Worm (Caenorhabditis elegans) whole organism, L2 larva: Measurements from ENCODE around the gene fmo-4.

Experiments used
- blmp-1 ChIP-seq: sonication (generic microtip); optimal IDR thresholded peaks from 2 replicates; lab custom pipeline; 2017; ENCODE audit warnings: missing genetic modification characterization, mild to moderate bottlenecking, missing compliant biosample characterization, antibody characterized with exemption, moderate library complexity; ENCODE audit not compliant: insufficient read depth
- ceh-82 ChIP-seq: fragments of 150-350 bp; optimal IDR thresholded peaks from 2 replicates; lab custom pipeline; 2014; ENCODE audit warnings: missing biosample characterization, missing genetic modification characterization
- egl-27 ChIP-seq: sonication (generic microtip); optimal IDR thresholded peaks from 3 replicates; lab custom pipeline; 2017; ENCODE audit warnings: missing biosample characterization, missing genetic modification reagents, missing genetic modification characterization
- elt-1 ChIP-seq: fragments of 150-350 bp; optimal IDR thresholded peaks from 2 replicates; lab custom pipeline; 2014; ENCODE audit warnings: missing biosample characterization, missing genetic modification characterization
- lin-39 ChIP-seq: fragments of 150-350 bp; optimal IDR thresholded peaks from 2 replicates; lab custom pipeline; 2014; ENCODE audit warnings: missing biosample characterization, missing genetic modification reagents, missing genetic modification characterization
- lsy-2 ChIP-seq, 2 experiments: fragments of 150-350 bp in 1 of 2; sonication (generic microtip) in 1 of 2; optimal IDR thresholded peaks; 2 replicates each; lab custom pipeline; 2014 to 2017; ENCODE audit warnings: missing biosample characterization in 2 of 2, missing genetic modification characterization in 2 of 2
- nhr-10 ChIP-seq: sonication (generic microtip); optimal IDR thresholded peaks from 2 replicates; lab custom pipeline; 2017; ENCODE audit warnings: missing biosample characterization, missing genetic modification characterization
- nhr-12 ChIP-seq: fragments of 150-350 bp; optimal IDR thresholded peaks from 2 replicates; lab custom pipeline; 2014; ENCODE audit warnings: missing biosample characterization, missing genetic modification characterization
- snpc-4 ChIP-seq: fragments of 150-350 bp; optimal IDR thresholded peaks from 2 replicates; lab custom pipeline; 2014; ENCODE audit warnings: missing biosample characterization, missing genetic modification characterization
- unc-39 ChIP-seq: fragments of 150-350 bp; optimal IDR thresholded peaks from 2 replicates; lab custom pipeline; 2014; ENCODE audit warnings: missing biosample characterization, missing genetic modification characterization
- zag-1 ChIP-seq: fragments of 150-350 bp; optimal IDR thresholded peaks from 2 replicates; lab custom pipeline; 2014; ENCODE audit warnings: missing biosample characterization, missing genetic modification characterization

DNA sequence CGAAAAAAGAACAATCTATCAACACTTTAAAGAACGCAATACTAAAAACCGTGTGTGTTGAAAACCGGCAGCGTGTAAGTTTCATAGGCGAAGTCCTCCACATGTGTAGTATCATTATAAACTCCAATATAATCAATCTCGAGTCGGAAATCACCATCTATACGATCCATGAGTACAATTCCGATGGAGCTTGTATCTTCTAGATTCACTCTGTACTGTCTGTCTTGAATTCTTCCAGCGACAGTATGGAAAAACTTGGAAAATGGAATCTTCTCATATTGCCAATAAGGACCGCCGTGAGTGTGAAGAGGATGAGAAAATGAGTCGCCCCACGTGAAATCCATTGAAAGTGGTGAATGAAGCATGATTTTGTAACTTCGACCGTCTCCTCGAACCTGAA is 39.5 kb downstream of the fmo-4 start:
- TF ChIP-seq elt-1 (no peak), ceh-82 (no peak), lin-39 (tag; lab: Kevin White, UChicago) (no peak), blmp-1 (tag; lab: Kevin White, UChicago) (no peak), zag-1 (tag; lab: Kevin White, UChicago) (no peak), egl-27 (tag; lab: Kevin White, UChicago) (no peak), nhr-10 (tag; lab: Kevin White, UChicago) (no peak), unc-39 (no peak), lsy-2 (tag; optimal IDR thresholded peaks at IDR 0.05; lab: Kevin White, UChicago) (peak in 1 of 2 experiments; percentile 11), snpc-4 (tag; lab: Kevin White, UChicago) (no peak), nhr-12 (tag; lab: Kevin White, UChicago) (no peak)
